Worm (Caenorhabditis elegans) whole organism, L4 larva: ENCODE results near the gene C14A6.8.

Experiments
- Y75B8A.6 ChIP-seq: fragments of 200-800 bp; sonication (Bioruptor generic); IDR thresholded peaks from 2 replicates; pipeline ENCODE4 v1.3.6; 2022; ENCODE audit warnings: missing genetic modification reagents, missing genetic modification characterization, missing compliant biosample characterization
- aha-1 ChIP-seq: fragments of 150-350 bp; peaks from one replicate; lab custom pipeline; 2014; ENCODE audit warnings: missing biosample characterization, missing genetic modification characterization
- aly-2 ChIP-seq: sonication (generic microtip); optimal IDR thresholded peaks from 2 replicates; lab custom pipeline; 2018; ENCODE audit warnings: missing biosample characterization, missing genetic modification characterization
- arid-1 ChIP-seq: fragments of 200-800 bp; sonication (Bioruptor generic); conservative IDR thresholded peaks from 2 replicates; pipeline ENCODE4 v1.3.6; 2022; ENCODE audit warnings: missing genetic modification reagents, missing genetic modification characterization, missing compliant biosample characterization
- attf-4 ChIP-seq: sonication (generic microtip); optimal IDR thresholded peaks from 3 replicates; lab custom pipeline; 2017; ENCODE audit warnings: missing biosample characterization, missing genetic modification characterization
- ceh-28 ChIP-seq: fragments of 150-350 bp; optimal IDR thresholded peaks from 2 replicates; lab custom pipeline; 2014; ENCODE audit warnings: missing biosample characterization, missing genetic modification reagents, missing genetic modification characterization
- ces-1 ChIP-seq: fragments of 150-350 bp; sonication (generic microtip); optimal IDR thresholded peaks from 4 replicates; lab custom pipeline; 2014; ENCODE audit warnings: missing biosample characterization, missing genetic modification reagents, missing genetic modification characterization
- cey-2 ChIP-seq: sonication (generic microtip); optimal IDR thresholded peaks from 3 replicates; lab custom pipeline; 2017; ENCODE audit warnings: missing genetic modification characterization, mild to moderate bottlenecking, missing compliant biosample characterization, antibody characterized with exemption, borderline replicate concordance; ENCODE audit not compliant: insufficient read depth
- egl-27 ChIP-seq: sonication (generic microtip); optimal IDR thresholded peaks from 3 replicates; lab custom pipeline; 2017; ENCODE audit warnings: missing biosample characterization, missing genetic modification reagents, missing genetic modification characterization
- fkh-10 ChIP-seq: fragments of 150-350 bp; optimal IDR thresholded peaks from 2 replicates; lab custom pipeline; 2014; ENCODE audit warnings: missing biosample characterization, missing genetic modification reagents, missing genetic modification characterization
- fos-1 ChIP-seq: fragments of 150-350 bp; optimal IDR thresholded peaks from 2 replicates; lab custom pipeline; 2014; ENCODE audit warnings: missing biosample characterization, missing genetic modification characterization
- gei-8 ChIP-seq: fragments of 200-800 bp; sonication (Bioruptor generic); optimal IDR thresholded peaks from 2 replicates; lab custom pipeline; 2018; ENCODE audit warnings: mild to moderate bottlenecking, missing genetic modification characterization, missing compliant biosample characterization
- jun-1 ChIP-seq: fragments of 150-350 bp; optimal IDR thresholded peaks from 2 replicates; lab custom pipeline; 2014; ENCODE audit warnings: missing biosample characterization, missing genetic modification reagents, missing genetic modification characterization
- lim-7 ChIP-seq: fragments of 200-800 bp; sonication (Bioruptor generic); IDR thresholded peaks from 2 replicates; pipeline ENCODE4 v1.3.6; 2022; ENCODE audit warnings: missing genetic modification characterization, missing compliant biosample characterization
- lin-38 ChIP-seq: fragments of 200-800 bp; sonication (Bioruptor generic); IDR thresholded peaks from 2 replicates; pipeline ENCODE4 v1.3.6; 2022; ENCODE audit warnings: missing genetic modification reagents, missing genetic modification characterization, missing compliant biosample characterization
- madf-5 ChIP-seq, 2 experiments: fragments of 200-800 bp; sonication (Bioruptor generic); IDR thresholded peaks; 2 replicates each; pipeline ENCODE4 v1.3.6; 2022; ENCODE audit warnings: missing compliant biosample characterization in 2 of 2, missing genetic modification characterization in 2 of 2
- mdl-1 ChIP-seq, 2 experiments: fragments of 150-350 bp in 1 of 2; sonication (generic microtip) in 1 of 2; optimal IDR thresholded peaks; 2 replicates each; lab custom pipeline; 2014 to 2017; ENCODE audit warnings: missing biosample characterization in 2 of 2, missing genetic modification characterization in 2 of 2
- nhr-25 ChIP-seq: sonication (generic microtip); optimal IDR thresholded peaks from 2 replicates; lab custom pipeline; 2017; ENCODE audit warnings: missing genetic modification characterization, mild to moderate bottlenecking, missing compliant biosample characterization, antibody characterized with exemption, moderate library complexity, borderline replicate concordance; ENCODE audit not compliant: insufficient read depth
- php-3 ChIP-seq: fragments of 200-800 bp; sonication (Bioruptor generic); IDR thresholded peaks from 2 replicates; pipeline ENCODE4 v1.3.6; 2022; ENCODE audit warnings: missing genetic modification reagents, missing genetic modification characterization, missing compliant biosample characterization
- sdz-12 ChIP-seq: fragments of 200-800 bp; sonication (Bioruptor generic); optimal IDR thresholded peaks from 2 replicates; lab custom pipeline; 2018; ENCODE audit warnings: mild to moderate bottlenecking, missing genetic modification characterization, missing compliant biosample characterization
- set-16 ChIP-seq: fragments of 200-800 bp; sonication (Bioruptor generic); IDR thresholded peaks from 2 replicates; pipeline ENCODE4 v1.3.6; 2022; ENCODE audit warnings: missing genetic modification reagents, missing genetic modification characterization, missing compliant biosample characterization
- skn-1 ChIP-seq: fragments of 150-350 bp; optimal IDR thresholded peaks from 2 replicates; lab custom pipeline; 2014; ENCODE audit warnings: missing biosample characterization, missing genetic modification characterization
- unc-130 ChIP-seq: sonication (generic microtip); optimal IDR thresholded peaks from 2 replicates; lab custom pipeline; 2016; ENCODE audit warnings: missing genetic modification reagents, missing genetic modification characterization, missing compliant biosample characterization
- vab-7 ChIP-seq: fragments of 200-800 bp; sonication (Bioruptor generic); IDR thresholded peaks from 2 replicates; pipeline ENCODE4 v1.3.6; 2022; ENCODE audit warnings: missing genetic modification reagents, missing genetic modification characterization, missing compliant biosample characterization
- zfp-3 ChIP-seq: fragments of 200-800 bp; sonication (Bioruptor generic); conservative IDR thresholded peaks from 2 replicates; pipeline ENCODE4 v1.3.6; 2022; ENCODE audit warnings: missing genetic modification reagents, missing genetic modification characterization, missing compliant biosample characterization

C14A6.8 gene

ce11 chrV:18129663-18130272 lies 41.7 kb downstream of the C14A6.8 start:
- TF ChIP-seq ceh-28 (tag; lab: Kevin White, UChicago): peak; percentile 76

ce11 chrV:18128545-18128944 lies 42.9 kb downstream of the C14A6.8 start:
- peak; percentile 91 for TF ChIP-seq aha-1 (tag; lab: Kevin White, UChicago)
- no peak for TF ChIP-seq ces-1

- TF ChIP-seq mdl-1 (tag; optimal IDR thresholded peaks at IDR 0.05; lab: Kevin White, UChicago) (no peak), aha-1 (tag; lab: Kevin White, UChicago) (peak; percentile 93), lin-38 (GFP tag; lab: Robert Waterston, UW) (0 out of 2 replicates have a peak, but pooled peaks have one; percentile 21)
Measured at ce11 chrV:18127192-18127591, 44.3 kb downstream of the C14A6.8 start, which contains the start of gene fbxa-211. TSS of gene fbxa-211 (plus strand) at chrV:18127519.

ce11 chrV:18125075-18125474 lies 46.4 kb downstream of the C14A6.8 start, which contains the start of gene fbxa-210:
TSS of gene fbxa-210 (plus strand) at chrV:18125375.
- TF ChIP-seq aha-1 (tag; lab: Kevin White, UChicago) (peak; percentile 34), jun-1 (no peak), aly-2 (no peak)
- TF ChIP-seq, all 104 proteins: peak for 1

- TF ChIP-seq skn-1 (tag; lab: Kevin White, UChicago) (no peak), fos-1 (tag; lab: Kevin White, UChicago) (no peak), egl-27 (no peak), attf-4 (no peak), php-3 (GFP tag; lab: Robert Waterston, UW) (no peak), gei-8 (GFP tag; lab: Kevin White, UChicago) (no peak), vab-7 (no peak), zfp-3 (GFP tag; lab: Robert Waterston, UW) (no peak), jun-1 (no peak), nhr-25 (tag; lab: Kevin White, UChicago) (no peak), sdz-12 (no peak), unc-130 (no peak), cey-2 (tag; lab: Kevin White, UChicago) (no peak), madf-5 (GFP tag; IDR thresholded peaks at IDR 0.05; lab: Robert Waterston, UW) (no peak), fkh-10 (no peak), aha-1 (tag; lab: Kevin White, UChicago) (no peak), lim-7 (GFP tag; lab: Robert Waterston, UW) (no peak), set-16 (no peak), arid-1 (GFP tag; lab: Robert Waterston, UW) (no peak), Y75B8A.6 (GFP tag; lab: Robert Waterston, UW) (no peak)
Measured at ce11 chrV:18123639-18124038, 47.8 kb downstream of the C14A6.8 start, which contains the start of gene fbxa-107. TSS of gene fbxa-107 (plus strand) at chrV:18123939.
